Worm (Caenorhabditis elegans): Measurements from ENCODE around the gene C46A5.1.

ce11 chrIV:7763748-7764147, at the start of gene C46A5.1, which contains the start of gene C46A5.6:
- no peak for TF ChIP-seq nhr-12 (tag; optimal IDR thresholded peaks at IDR 0.05)
- no peak for TF ChIP-seq ZK546.5 (tag; optimal IDR thresholded peaks at IDR 0.05)
- no peak for TF ChIP-seq sma-9 (GFP tag; optimal IDR thresholded peaks at IDR 0.05)
- TF ChIP-seq sma-9 (tag; optimal IDR thresholded peaks at IDR 0.05): no peak
- no peak for TF ChIP-seq aly-2 (tag; optimal IDR thresholded peaks at IDR 0.05)
- no peak for TF ChIP-seq fos-1 (tag; optimal IDR thresholded peaks at IDR 0.05)
